Fruit fly (Drosophila melanogaster) whole organism, prepupa: ENCODE data around the gene syd.
A peak's percentile ranks its signal among the peaks of the same experiment; 100 is the strongest.

Source experiments
- Blimp-1 ChIP-seq: fragments of 200-800 bp; sonication (Bioruptor generic); optimal IDR thresholded peaks from 3 replicates; lab custom pipeline; 2017; ENCODE audit warnings: missing biosample characterization, missing genetic modification characterization, mild to moderate bottlenecking, moderate library complexity, missing genetic modification reagents
- CG11902 ChIP-seq: fragments of 200-800 bp; sonication (Bioruptor generic); optimal IDR thresholded peaks from 3 replicates; lab custom pipeline; 2016; ENCODE audit warnings: missing biosample characterization, missing genetic modification characterization
- CG6163 ChIP-seq: fragments of 200-800 bp; sonication (Bioruptor generic); IDR thresholded peaks from 3 replicates; pipeline ENCODE4 v1.3.6; 2022; ENCODE audit warnings: missing biosample characterization, missing genetic modification characterization
- CG7368 ChIP-seq: fragments of 200-800 bp; sonication (Bioruptor generic); optimal IDR thresholded peaks from 3 replicates; lab custom pipeline; 2016; ENCODE audit warnings: missing biosample characterization, missing genetic modification characterization
- CG8119 ChIP-seq: fragments of 200-800 bp; sonication (Bioruptor generic); IDR thresholded peaks from 3 replicates; pipeline ENCODE4 v1.3.6; 2022; ENCODE audit warnings: missing biosample characterization, missing genetic modification characterization
- Lpt ChIP-seq: fragments of 200-800 bp; sonication (Bioruptor generic); optimal IDR thresholded peaks from 3 replicates; lab custom pipeline; 2016; ENCODE audit warnings: missing biosample characterization, missing genetic modification characterization
- Sox102F ChIP-seq: fragments of 200-800 bp; sonication (Bioruptor generic); optimal IDR thresholded peaks from 2 replicates; lab custom pipeline; 2016; ENCODE audit warnings: missing biosample characterization, mild to moderate bottlenecking, missing genetic modification characterization
- achi ChIP-seq: fragments of 200-800 bp; sonication (Bioruptor generic); optimal IDR thresholded peaks from 3 replicates; lab custom pipeline; 2016; ENCODE audit warnings: missing biosample characterization, missing genetic modification characterization
- fd59A ChIP-seq: fragments of 200-800 bp; sonication (Bioruptor generic); optimal IDR thresholded peaks from 2 replicates; lab custom pipeline; 2017; ENCODE audit warnings: missing biosample characterization, mild to moderate bottlenecking, missing genetic modification characterization, missing genetic modification reagents
- fd85E ChIP-seq: fragments of 200-800 bp; sonication (Bioruptor generic); optimal IDR thresholded peaks from 3 replicates; lab custom pipeline; 2016; ENCODE audit warnings: missing biosample characterization, missing genetic modification characterization
- pdm3 ChIP-seq: fragments of 200-800 bp; sonication (Bioruptor generic); optimal IDR thresholded peaks from 3 replicates; lab custom pipeline; 2016; ENCODE audit warnings: missing biosample characterization, missing genetic modification characterization
- spab ChIP-seq: fragments of 200-800 bp; sonication (Bioruptor generic); optimal IDR thresholded peaks from 2 replicates; lab custom pipeline; 2017; ENCODE audit warnings: missing biosample characterization, mild to moderate bottlenecking, missing genetic modification characterization, missing genetic modification reagents
- ss ChIP-seq, 2 experiments: fragments of 200-800 bp; sonication (Bioruptor generic); optimal IDR thresholded peaks; 2 replicates in 1 of 2; 3 replicates in 1 of 2; lab custom pipeline; 2017 to 2018; ENCODE audit warnings: mild to moderate bottlenecking in 2 of 2, missing biosample characterization in 2 of 2, missing genetic modification characterization in 2 of 2, moderate library complexity in 1 of 2
- svp ChIP-seq: fragments of 200-800 bp; sonication (Bioruptor generic); peaks from one replicate; lab custom pipeline; 2016; ENCODE audit warnings: missing biosample characterization, missing genetic modification characterization

- no peak for TF ChIP-seq Blimp-1 (GFP tag; lab: Kevin White, UChicago)
- peak; percentile 81 for TF ChIP-seq svp (GFP tag; lab: Kevin White, UChicago)
- no peak for TF ChIP-seq CG7368 (GFP tag; lab: Kevin White, UChicago)
- peak; percentile 65; the same call in 2 of the 3 replicates for TF ChIP-seq CG6163 (GFP tag; lab: Robert Waterston, UW)
- TF ChIP-seq fd59A = peak; percentile 2
- TF ChIP-seq pdm3 (GFP tag; lab: Kevin White, UChicago) = peak; percentile 41
- no peak for TF ChIP-seq ss (GFP tag; optimal IDR thresholded peaks at IDR 0.05; lab: Kevin White, UChicago)
- TF ChIP-seq CG8119 (GFP tag; lab: Robert Waterston, UW) = peak; percentile 66
- no peak for TF ChIP-seq spab (GFP tag; lab: Kevin White, UChicago)
- TF ChIP-seq Sox102F (GFP tag; lab: Kevin White, UChicago) = no peak
- TF ChIP-seq Lpt = no peak
- peak; percentile 67 for TF ChIP-seq achi
- no peak for TF ChIP-seq fd85E (GFP tag; lab: Kevin White, UChicago)
- no peak for TF ChIP-seq CG11902
Measured at dm6 chr3L:7911765-7912556, 24.0 kb downstream of the syd start, which contains the start of the genes pbl and CG8281.
